Fruit fly (Drosophila melanogaster) whole organism, larva: Measurements from ENCODE around the gene Jon25Biii.

Experiments
- noc ChIP-seq: fragments of 200-800 bp; sonication (Bioruptor generic); optimal IDR thresholded peaks from 3 replicates; lab custom pipeline; 2019; ENCODE audit warnings: missing biosample characterization, mild to moderate bottlenecking, missing genetic modification characterization, moderate library complexity

Jon25Biii gene

dm6 chr2L:4950667-4951066 is at the start of gene Jon25Biii:
Gene Jon25Biii, minus strand, starts transcription at chr2L:4950767.
- TF ChIP-seq noc, result peak; percentile 28

DNA sequence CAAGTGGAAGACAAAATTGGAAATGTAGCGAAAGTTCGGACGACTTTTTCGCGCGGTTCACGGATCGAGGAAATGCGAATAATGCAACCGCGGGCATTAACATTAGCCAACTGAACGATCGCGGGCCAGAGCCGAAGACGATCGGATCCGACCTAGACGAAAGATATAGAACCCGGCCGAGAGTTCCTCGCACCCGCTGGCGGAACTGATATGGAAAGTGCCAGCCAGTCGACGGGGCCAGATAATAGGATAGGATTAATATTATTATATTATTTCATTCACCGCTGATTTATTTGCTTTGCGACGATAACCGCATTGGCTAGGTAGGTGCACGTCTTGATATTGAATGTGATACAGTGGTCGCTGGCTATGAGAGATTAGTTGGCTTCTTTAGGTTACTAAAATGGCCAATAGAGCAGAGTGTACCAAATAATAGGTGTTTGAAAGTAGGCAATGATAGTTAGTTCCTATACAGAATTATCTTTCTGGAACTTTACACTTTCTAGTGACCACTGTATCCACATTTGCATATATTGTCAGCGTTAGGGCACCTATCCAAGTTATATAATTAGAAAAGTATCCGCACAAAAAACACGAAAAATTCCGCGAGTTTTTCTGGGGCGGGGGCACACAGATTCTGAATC is 48.9 kb upstream of the Jon25Biii start:
- TF ChIP-seq noc, result peak; percentile 75

DNA sequence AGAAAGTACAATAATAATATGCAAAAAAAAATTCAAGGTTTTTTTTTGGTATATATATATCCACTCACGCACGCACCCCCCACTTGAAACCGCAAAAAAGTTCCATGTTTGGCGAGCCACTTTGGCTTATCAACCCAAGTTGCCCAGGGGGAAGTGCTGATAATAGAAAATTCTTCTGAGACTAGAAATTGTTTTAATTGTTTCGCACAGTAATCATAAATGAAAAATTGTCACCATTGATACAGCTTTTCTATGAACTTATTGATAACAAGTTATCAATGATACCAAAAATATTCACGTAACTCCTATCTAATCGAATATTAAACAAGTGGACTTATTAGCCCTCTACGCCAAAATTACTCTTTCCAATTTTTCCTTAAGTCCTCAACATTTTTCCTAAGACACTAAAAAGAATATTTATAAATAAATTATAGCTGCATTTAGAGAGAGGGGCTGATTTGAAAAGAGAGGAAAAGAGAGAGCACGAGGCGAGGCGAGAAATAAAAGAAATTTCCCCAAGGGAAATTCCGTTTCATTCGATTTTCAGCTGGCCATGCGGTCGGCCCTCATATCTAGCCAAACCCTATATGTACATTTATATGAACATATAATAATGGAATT is 48.1 kb upstream of the Jon25Biii start:
- TF ChIP-seq noc, result no peak

DNA sequence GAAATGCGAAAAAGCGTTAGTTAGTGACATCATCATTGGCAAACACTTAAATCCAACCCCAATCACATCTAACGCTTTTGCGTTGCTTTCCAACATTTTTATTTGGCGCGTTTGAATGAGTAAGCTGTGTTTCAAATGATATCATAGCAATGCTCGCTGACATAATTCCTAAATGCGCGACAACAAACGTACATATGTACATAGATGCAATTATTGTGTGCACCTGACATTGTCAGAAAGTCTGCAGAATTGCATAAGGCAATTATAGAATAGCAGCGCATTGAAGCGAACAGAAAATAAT is 47.6 kb upstream of the Jon25Biii start:
- no peak for TF ChIP-seq noc

dm6 chr2L:4997401-4998259 is 47.1 kb upstream of the Jon25Biii start:
- TF ChIP-seq noc, result peak; percentile 96

dm6 chr2L:4996283-4996922 is 45.8 kb upstream of the Jon25Biii start:
- no peak for TF ChIP-seq noc

- TF ChIP-seq noc, result no peak
These were observed 45.2 kb upstream of the Jon25Biii start for dm6 chr2L:4995837-4996136.

- no peak for TF ChIP-seq noc
These were observed 44.7 kb upstream of the Jon25Biii start for dm6 chr2L:4995010-4995836.

- TF ChIP-seq noc, result no peak
These were observed 31.6 kb upstream of the Jon25Biii start for dm6 chr2L:4982098-4982646.

- peak; percentile 98 for TF ChIP-seq noc
These were observed 30.9 kb upstream of the Jon25Biii start, which contains the start of the genes CG8892 and CG34126 for dm6 chr2L:4981278-4981966. Gene CG8892, minus strand, starts transcription at chr2L:4981592. Gene CG34126, plus strand, starts transcription at chr2L:4981614.

DNA sequence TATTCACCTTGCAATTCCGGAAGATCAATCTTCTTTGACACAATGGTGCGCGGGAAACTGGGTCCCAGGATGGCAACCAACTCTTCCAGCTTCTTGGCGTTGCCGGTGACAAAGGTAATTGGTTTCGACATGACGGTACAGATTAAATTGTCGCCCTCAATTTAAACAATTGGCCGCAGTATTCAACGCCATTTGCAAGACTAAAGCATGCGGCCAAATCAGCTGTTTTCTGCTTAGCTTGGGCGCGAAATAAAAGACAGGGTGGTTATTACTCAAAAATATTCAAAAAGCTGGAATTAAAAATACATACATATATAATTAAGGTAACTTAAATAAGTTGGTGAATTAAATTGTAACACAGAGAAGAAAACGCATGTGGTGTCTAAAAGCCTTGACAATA is 28.6 kb upstream of the Jon25Biii start, which contains the start of gene CG8891:
Gene CG8891, minus strand, starts transcription at position 242 of the 400 bp plus-strand sequence.
- TF ChIP-seq noc, result no peak

DNA sequence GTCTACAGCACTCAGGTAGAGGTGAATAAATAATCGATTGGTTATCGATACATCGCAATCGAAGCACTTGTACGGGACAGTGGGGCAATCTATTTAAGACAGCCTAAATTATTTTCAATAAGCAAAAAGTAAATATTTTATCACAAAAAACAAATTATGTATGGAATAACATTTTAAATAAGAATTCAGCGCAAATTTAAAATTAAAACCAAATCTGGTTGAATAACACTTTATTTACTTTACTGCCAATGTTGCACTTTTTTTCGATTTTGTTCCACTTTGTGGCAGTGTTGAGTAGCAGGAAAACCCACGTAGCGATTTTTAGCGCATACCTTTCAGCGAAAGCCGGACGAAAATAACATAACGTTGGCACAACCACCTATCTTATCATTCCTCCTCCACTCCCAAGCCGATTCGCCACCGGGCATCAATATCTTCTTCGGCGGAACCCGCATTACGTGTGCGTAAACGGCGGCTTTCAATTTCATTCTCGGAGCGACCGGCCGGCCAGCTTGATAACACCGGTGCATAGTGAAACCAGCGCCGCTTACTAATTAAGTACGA is 26.5 kb upstream of the Jon25Biii start, which contains the start of the genes Gmd and CG3792:
Gene Gmd, minus strand, starts transcription at position 36 of the 564 bp plus-strand sequence.
Gene CG3792, plus strand, starts transcription at position 325 of the 564 bp plus-strand sequence.
- TF ChIP-seq noc, result peak; percentile 87

DNA sequence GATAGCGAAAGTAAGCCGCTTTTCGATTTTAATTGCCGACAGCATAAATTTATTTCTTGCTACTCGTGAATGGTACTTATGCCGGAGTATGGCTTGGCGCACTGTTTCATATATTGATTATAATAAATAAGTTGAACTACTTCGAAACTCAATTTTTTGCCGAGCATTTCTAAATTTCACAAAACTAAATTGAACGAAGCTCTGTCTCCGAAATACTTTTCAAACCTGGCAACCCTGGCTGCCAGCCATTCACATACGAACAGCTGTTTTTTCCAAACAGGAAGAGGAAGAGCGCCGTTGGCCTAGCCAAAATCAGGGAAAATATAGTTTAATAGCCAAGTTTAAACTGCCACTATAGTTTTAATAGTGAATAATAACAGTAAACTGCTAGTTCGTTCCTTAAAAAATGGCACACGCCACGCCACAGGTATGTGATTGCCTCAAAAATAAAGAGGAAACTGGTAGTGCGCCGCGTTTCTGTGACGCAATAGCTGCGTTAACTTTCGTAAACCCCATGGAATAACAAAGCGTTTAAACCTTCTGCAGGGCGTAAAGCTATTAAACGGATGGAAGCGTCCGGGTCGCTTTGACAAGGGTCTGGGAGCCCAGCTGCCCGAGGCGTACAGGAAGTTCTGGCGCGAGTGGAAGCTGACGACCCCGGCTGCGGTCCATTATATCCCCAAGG is 23.3 kb upstream of the Jon25Biii start, which contains the start of gene mRpL28:
Gene mRpL28, plus strand, starts transcription at position 246 of the 685 bp plus-strand sequence.
- no peak for TF ChIP-seq noc

DNA sequence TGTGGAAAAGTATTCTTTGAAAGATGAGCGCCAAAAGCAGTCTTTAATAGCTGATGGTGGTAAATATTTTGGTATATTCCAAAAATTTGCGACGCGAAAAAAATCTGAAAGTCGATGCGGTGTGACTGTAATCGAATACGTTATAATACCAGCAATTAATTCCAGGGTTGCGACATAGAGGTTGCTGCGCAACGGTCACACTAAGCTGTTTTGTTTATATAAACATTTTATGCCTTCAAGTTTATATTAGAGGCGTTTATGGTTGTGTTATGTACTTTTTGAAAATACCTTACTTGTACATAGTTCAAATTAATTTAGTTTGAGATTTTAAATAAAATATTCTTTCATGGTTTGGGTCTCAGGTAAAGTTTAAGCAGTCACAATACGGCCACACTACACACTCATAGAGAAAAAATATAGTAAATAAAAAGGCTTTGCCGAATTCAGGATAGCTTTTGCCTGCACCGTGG is 20.8 kb upstream of the Jon25Biii start, which contains the start of gene CG14043:
Gene CG14043, plus strand, starts transcription at position 374 of the 470 bp plus-strand sequence.
- no peak for TF ChIP-seq noc
